Worm (Caenorhabditis elegans): ENCODE results near the gene C37C3.1.

- TF ChIP-seq rnt-1 (tag; optimal IDR thresholded peaks at IDR 0.05) (no peak), pha-4 (tag; optimal IDR thresholded peaks at IDR 0.05) (no peak), ceh-6 (GFP tag; optimal IDR thresholded peaks at IDR 0.05) (no peak), zip-5 (tag; optimal IDR thresholded peaks at IDR 0.05) (no peak), F13H6.1 (tag; optimal IDR thresholded peaks at IDR 0.05) (no peak), pat-9 (tag; optimal IDR thresholded peaks at IDR 0.05) (no peak), ets-4 (tag; optimal IDR thresholded peaks at IDR 0.05) (no peak), tbx-2 (tag; optimal IDR thresholded peaks at IDR 0.05) (no peak), ceh-2 (tag; optimal IDR thresholded peaks at IDR 0.05) (no peak), K02D7.2 (tag; optimal IDR thresholded peaks at IDR 0.05) (no peak)
Measured at ce11 chrV:7870707-7871106, 12.9 kb downstream of the C37C3.1 start, which contains the start of gene nipi-4.

All from whole organism, late embryonic.